Comparison of ENCODE assay signal across 7 fruit fly cellular contexts in genomic region chr3R:26005978-26006934, dm6.
TF ChIP-seq lines count a peak whose summit lies in the region.

No protein-coding gene starts in this region.

- no peak for TF ChIP-seq CTCF in whole organism, embryonic (GFP tag; optimal IDR thresholded peaks at IDR 0.05; lab: Kevin White, UChicago)

TF ChIP-seq in Kc167, 6 proteins besides CTCF, POLR2A, EP300 and RAD21:
- TF ChIP-seq h (optimal IDR thresholded peaks at IDR 0.05; lab: Kevin White, UChicago) (peak; percentile 91), Sin3A (optimal IDR thresholded peaks at IDR 0.05; lab: Kevin White, UChicago) (no peak)

TF ChIP-seq in whole organism, 6 proteins besides CTCF, POLR2A, EP300 and RAD21:
- TF ChIP-seq EcR (GFP tag; optimal IDR thresholded peaks at IDR 0.05; lab: Kevin White, UChicago) (peak in 1 of 2 experiments; percentile 52), usp (GFP tag; optimal IDR thresholded peaks at IDR 0.05; lab: Kevin White, UChicago) (no peak), Dll (optimal IDR thresholded peaks at IDR 0.05; lab: Kevin White, UChicago) (peak; percentile 71)

TF ChIP-seq in whole organism, adult, 20 proteins besides CTCF, POLR2A, EP300 and RAD21:
- peak; percentile 46 for TF ChIP-seq CG12768 (GFP tag; optimal IDR thresholded peaks at IDR 0.05; lab: Kevin White, UChicago)
- TF ChIP-seq tj (GFP tag; optimal IDR thresholded peaks at IDR 0.05; lab: Kevin White, UChicago): peak; percentile 79
- no peak for TF ChIP-seq bab1 (GFP tag; optimal IDR thresholded peaks at IDR 0.05; lab: Kevin White, UChicago)
- TF ChIP-seq CG11617 (GFP tag; optimal IDR thresholded peaks at IDR 0.05; lab: Kevin White, UChicago): no peak
- peak; percentile 31 for TF ChIP-seq Mnt (GFP tag; optimal IDR thresholded peaks at IDR 0.05; lab: Kevin White, UChicago)
- TF ChIP-seq CG7045 (GFP tag; optimal IDR thresholded peaks at IDR 0.05; lab: Kevin White, UChicago): no peak
- TF ChIP-seq cnc (optimal IDR thresholded peaks at IDR 0.05; lab: Kevin White, UChicago): no peak
- no peak for TF ChIP-seq ovo (GFP tag; optimal IDR thresholded peaks at IDR 0.05; lab: Kevin White, UChicago)

TF ChIP-seq in whole organism, embryonic, 481 proteins besides CTCF, POLR2A, EP300 and RAD21 (continues in another document):
- TF ChIP-seq CG12104 (GFP tag; optimal IDR thresholded peaks at IDR 0.05; lab: Kevin White, UChicago) (no peak), CG11723 (GFP tag; optimal IDR thresholded peaks at IDR 0.05; lab: Kevin White, UChicago) (no peak), CG18619 (GFP tag; optimal IDR thresholded peaks at IDR 0.05; lab: Kevin White, UChicago) (no peak), crp (GFP tag; optimal IDR thresholded peaks at IDR 0.05; lab: Kevin White, UChicago) (no peak), tll (GFP tag; optimal IDR thresholded peaks at IDR 0.05; lab: Kevin White, UChicago) (peak in 1 of 2 experiments; percentile 86), ac (GFP tag; optimal IDR thresholded peaks at IDR 0.05; lab: Kevin White, UChicago) (peak; percentile 88), nmo (GFP tag; optimal IDR thresholded peaks at IDR 0.05; lab: Kevin White, UChicago) (peak; percentile 16), sima (GFP tag; optimal IDR thresholded peaks at IDR 0.05; lab: Kevin White, UChicago) (no peak), CG1024 (GFP tag; IDR thresholded peaks at IDR 0.05; lab: Robert Waterston, UW) (no peak), CG2116 (GFP tag; optimal IDR thresholded peaks at IDR 0.05; lab: Kevin White, UChicago) (no peak), Oaz (GFP tag; IDR thresholded peaks at IDR 0.05; lab: Robert Waterston, UW) (no peak), CG12391 (tag; optimal IDR thresholded peaks at IDR 0.05; lab: Kevin White, UChicago) (no peak), eve (GFP tag; optimal IDR thresholded peaks at IDR 0.05; lab: Kevin White, UChicago) (no peak), fu2 (GFP tag; optimal IDR thresholded peaks at IDR 0.05; lab: Kevin White, UChicago) (no peak), CG30431 (GFP tag; optimal IDR thresholded peaks at IDR 0.05; lab: Kevin White, UChicago) (no peak), CG34376 (GFP tag; optimal IDR thresholded peaks at IDR 0.05; lab: Kevin White, UChicago) (no peak), CG13287 (GFP tag; IDR thresholded peaks at IDR 0.05; lab: Robert Waterston, UW; ENCODE audit: partially characterized antibody) (peak; percentile 21; the same call in 1 of the 2 replicates), insv (GFP tag; optimal IDR thresholded peaks at IDR 0.05; lab: Kevin White, UChicago) (peak in 1 of 2 experiments; percentile 53), CG1832 (GFP tag; optimal IDR thresholded peaks at IDR 0.05; lab: Kevin White, UChicago) (peak; percentile 89), zfh2 (GFP tag; optimal IDR thresholded peaks at IDR 0.05; lab: Kevin White, UChicago) (no peak)

TF ChIP-seq in whole organism, prepupa, 60 proteins besides CTCF, POLR2A, EP300 and RAD21 (continues in another document):
- TF ChIP-seq Hr38 (GFP tag; optimal IDR thresholded peaks at IDR 0.05; lab: Kevin White, UChicago) (no peak), CG11902 (GFP tag; optimal IDR thresholded peaks at IDR 0.05; lab: Kevin White, UChicago) (no peak), Eip75B (GFP tag; optimal IDR thresholded peaks at IDR 0.05; lab: Kevin White, UChicago) (peak; percentile 60), Met (GFP tag; optimal IDR thresholded peaks at IDR 0.05; lab: Kevin White, UChicago) (peak; percentile 60), Sox15 (GFP tag; optimal IDR thresholded peaks at IDR 0.05; lab: Kevin White, UChicago) (no peak), salr (GFP tag; optimal IDR thresholded peaks at IDR 0.05; lab: Kevin White, UChicago) (no peak), Blimp-1 (GFP tag; optimal IDR thresholded peaks at IDR 0.05; lab: Kevin White, UChicago) (peak; percentile 15), CG9139 (GFP tag; optimal IDR thresholded peaks at IDR 0.05; lab: Kevin White, UChicago) (peak; percentile 69), Eip78C (GFP tag; lab: Kevin White, UChicago) (peak; percentile 67), CG3032 (tag; optimal IDR thresholded peaks at IDR 0.05; lab: Kevin White, UChicago) (peak; percentile 44), CG8319 (GFP tag; optimal IDR thresholded peaks at IDR 0.05; lab: Kevin White, UChicago) (no peak), dsx (GFP tag; optimal IDR thresholded peaks at IDR 0.05; lab: Kevin White, UChicago; ENCODE audit: poor library complexity, severe bottlenecking) (peak; percentile 79), CG16779 (tag; optimal IDR thresholded peaks at IDR 0.05; lab: Kevin White, UChicago) (peak; percentile 62), topi (GFP tag; optimal IDR thresholded peaks at IDR 0.05; lab: Kevin White, UChicago) (no peak), OdsH (GFP tag; optimal IDR thresholded peaks at IDR 0.05; lab: Kevin White, UChicago) (no peak), eg (GFP tag; IDR thresholded peaks at IDR 0.05; lab: Robert Waterston, UW) (peak; percentile 71), CG15336 (GFP tag; IDR thresholded peaks at IDR 0.05; lab: Robert Waterston, UW) (peak; percentile 58), Sox102F (GFP tag; optimal IDR thresholded peaks at IDR 0.05; lab: Kevin White, UChicago) (peak; percentile 33), fkh (GFP tag; optimal IDR thresholded peaks at IDR 0.05; lab: Kevin White, UChicago) (peak; percentile 62), CG31627 (GFP tag; optimal IDR thresholded peaks at IDR 0.05; lab: Kevin White, UChicago) (no peak), fd85E (GFP tag; optimal IDR thresholded peaks at IDR 0.05; lab: Kevin White, UChicago) (no peak)

TF ChIP-seq in whole organism, pupa, 21 proteins besides CTCF, POLR2A, EP300 and RAD21:
- TF ChIP-seq CG17806 (tag; optimal IDR thresholded peaks at IDR 0.05; lab: Kevin White, UChicago): peak; percentile 11
- TF ChIP-seq CG10348 (GFP tag; IDR thresholded peaks at IDR 0.05; lab: Robert Waterston, UW): no peak
- no peak for TF ChIP-seq CG9948 (tag; optimal IDR thresholded peaks at IDR 0.05; lab: Kevin White, UChicago)
- TF ChIP-seq CG34367 (tag; optimal IDR thresholded peaks at IDR 0.05; lab: Kevin White, UChicago): peak; percentile 35
- TF ChIP-seq Pif1A (GFP tag; optimal IDR thresholded peaks at IDR 0.05; lab: Kevin White, UChicago): peak; percentile 11
- TF ChIP-seq fd96Ca (GFP tag; IDR thresholded peaks at IDR 0.05; lab: Robert Waterston, UW): peak; percentile 62; the same call in 2 of the 3 replicates
- TF ChIP-seq CG14655 (GFP tag; optimal IDR thresholded peaks at IDR 0.05; lab: Kevin White, UChicago): peak; percentile 12
- 0 out of 2 replicates have a peak, but pooled peaks have one; percentile 13 for TF ChIP-seq rn (GFP tag; IDR thresholded peaks at IDR 0.05; lab: Robert Waterston, UW)
- TF ChIP-seq CG8301 (tag; optimal IDR thresholded peaks at IDR 0.05; lab: Kevin White, UChicago): peak; percentile 14
- no peak for TF ChIP-seq CG32121 (GFP tag; IDR thresholded peaks at IDR 0.05; lab: Robert Waterston, UW)
- peak; percentile 48; the same call in 2 of the 3 replicates for TF ChIP-seq CG4496 (GFP tag; IDR thresholded peaks at IDR 0.05; lab: Robert Waterston, UW)
- TF ChIP-seq CG15710 (tag; optimal IDR thresholded peaks at IDR 0.05; lab: Kevin White, UChicago): peak; percentile 50
- peak; percentile 60 for TF ChIP-seq gl (tag; optimal IDR thresholded peaks at IDR 0.05; lab: Kevin White, UChicago)
- TF ChIP-seq Ets98B (GFP tag; IDR thresholded peaks at IDR 0.05; lab: Robert Waterston, UW): peak; percentile 39; the same call in 1 of the 2 replicates
- TF ChIP-seq Pif1B (GFP tag; optimal IDR thresholded peaks at IDR 0.05; lab: Kevin White, UChicago): peak; percentile 34
- TF ChIP-seq CG12605 (GFP tag; IDR thresholded peaks at IDR 0.05; lab: Robert Waterston, UW): peak; percentile 37
- peak; percentile 40 for TF ChIP-seq CG8159 (tag; optimal IDR thresholded peaks at IDR 0.05; lab: Kevin White, UChicago)
- no peak for TF ChIP-seq D1 (tag; optimal IDR thresholded peaks at IDR 0.05; lab: Kevin White, UChicago)
- TF ChIP-seq EcR (GFP tag; optimal IDR thresholded peaks at IDR 0.05; lab: Kevin White, UChicago): peak; percentile 94
- peak; percentile 98 for TF ChIP-seq CG13204 (GFP tag; optimal IDR thresholded peaks at IDR 0.05; lab: Kevin White, UChicago)
- TF ChIP-seq Snoo (tag; optimal IDR thresholded peaks at IDR 0.05; lab: Kevin White, UChicago): peak; percentile 37
TF ChIP-seq in whole organism, pupa: peak in this region for 17.

TF ChIP-seq in whole organism, wandering third instar larva, 38 proteins besides CTCF, POLR2A, EP300 and RAD21 (continues in another document):
- TF ChIP-seq CG9705 (GFP tag; optimal IDR thresholded peaks at IDR 0.05; lab: Kevin White, UChicago) (no peak), sv (GFP tag; optimal IDR thresholded peaks at IDR 0.05; lab: Kevin White, UChicago) (no peak), CG32264 (GFP tag; optimal IDR thresholded peaks at IDR 0.05; lab: Kevin White, UChicago) (no peak), h (GFP tag; optimal IDR thresholded peaks at IDR 0.05; lab: Kevin White, UChicago) (peak; percentile 85), Dfd (GFP tag; optimal IDR thresholded peaks at IDR 0.05; lab: Kevin White, UChicago) (no peak), Sp1 (GFP tag; optimal IDR thresholded peaks at IDR 0.05; lab: Kevin White, UChicago) (peak; percentile 32), Vsx2 (GFP tag; optimal IDR thresholded peaks at IDR 0.05; lab: Kevin White, UChicago; ENCODE audit: partially characterized antibody) (peak; percentile 18), br (GFP tag; optimal IDR thresholded peaks at IDR 0.05; lab: Kevin White, UChicago) (no peak), Hnf4 (GFP tag; optimal IDR thresholded peaks at IDR 0.05; lab: Kevin White, UChicago) (peak; percentile 36), Jra (GFP tag; optimal IDR thresholded peaks at IDR 0.05; lab: Kevin White, UChicago) (peak; percentile 63), psq (GFP tag; optimal IDR thresholded peaks at IDR 0.05; lab: Kevin White, UChicago) (peak; percentile 52), woc (GFP tag; optimal IDR thresholded peaks at IDR 0.05; lab: Kevin White, UChicago) (no peak), Rel (GFP tag; optimal IDR thresholded peaks at IDR 0.05; lab: Kevin White, UChicago) (peak; percentile 78), Rel (tag; optimal IDR thresholded peaks at IDR 0.05; lab: Kevin White, UChicago) (peak; percentile 64), N (GFP tag; optimal IDR thresholded peaks at IDR 0.05; lab: Kevin White, UChicago) (peak; percentile 30), GATAd (GFP tag; optimal IDR thresholded peaks at IDR 0.05; lab: Kevin White, UChicago) (no peak), ey (GFP tag; optimal IDR thresholded peaks at IDR 0.05; lab: Kevin White, UChicago) (no peak), dsf (GFP tag; optimal IDR thresholded peaks at IDR 0.05; lab: Kevin White, UChicago; ENCODE audit: borderline replicate concordance) (no peak), HLH106 (tag; optimal IDR thresholded peaks at IDR 0.05; lab: Kevin White, UChicago) (no peak), usp (GFP tag; optimal IDR thresholded peaks at IDR 0.05; lab: Kevin White, UChicago) (no peak), dmrt93B (GFP tag; optimal IDR thresholded peaks at IDR 0.05; lab: Kevin White, UChicago) (no peak), sage (GFP tag; optimal IDR thresholded peaks at IDR 0.05; lab: Kevin White, UChicago) (no peak), lola (GFP tag; optimal IDR thresholded peaks at IDR 0.05; lab: Kevin White, UChicago) (no peak), Mio (GFP tag; optimal IDR thresholded peaks at IDR 0.05; lab: Kevin White, UChicago) (no peak), Abd-B (GFP tag; optimal IDR thresholded peaks at IDR 0.05; lab: Kevin White, UChicago) (no peak)
